Worm (Caenorhabditis elegans): ENCODE data around the gene M106.8.

Gene M106.8

DNA sequence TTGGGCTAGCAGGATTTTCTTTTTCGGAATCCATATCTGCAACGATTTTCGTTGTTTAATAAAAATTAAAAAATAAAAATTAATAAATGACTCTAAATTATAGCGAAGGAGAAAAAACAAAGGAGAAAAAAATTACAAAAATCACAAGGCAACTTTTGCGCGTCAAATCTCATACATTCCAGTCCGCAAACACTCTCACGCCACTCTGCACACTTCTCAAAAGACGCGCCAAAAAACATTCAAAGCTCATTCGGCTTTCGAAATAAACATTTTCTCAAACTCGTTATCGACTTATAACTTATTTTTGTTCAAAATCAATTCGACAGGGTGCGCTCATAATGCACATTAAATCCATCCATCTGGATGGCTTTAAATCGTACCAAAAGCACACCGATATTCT lies 19.4 kb downstream of the M106.8 start, which contains the start of the genes R06F6.12 and mix-1 (continued):
- no peak for TF ChIP-seq pag-3 (tag; optimal IDR thresholded peaks at IDR 0.05; ENCODE audit: borderline replicate concordance, insufficient read depth)
- TF ChIP-seq xbp-1 (tag; optimal IDR thresholded peaks at IDR 0.05), result peak; percentile 47
- no peak for TF ChIP-seq unc-98 (GFP tag; IDR thresholded peaks at IDR 0.05)
- no peak for TF ChIP-seq sup-37 (GFP tag; optimal IDR thresholded peaks at IDR 0.05)
- peak; percentile 80 for TF ChIP-seq rnt-1 (tag; optimal IDR thresholded peaks at IDR 0.05)
- TF ChIP-seq nhr-28 (tag; optimal IDR thresholded peaks at IDR 0.05), result no peak
- peak; percentile 75 for TF ChIP-seq nhr-47 (tag; optimal IDR thresholded peaks at IDR 0.05)
- TF ChIP-seq ama-1 (optimal IDR thresholded peaks at IDR 0.05), result no peak
- TF ChIP-seq C04F5.9 (tag; optimal IDR thresholded peaks at IDR 0.05), result peak; percentile 78
- TF ChIP-seq fkh-10 (GFP tag; optimal IDR thresholded peaks at IDR 0.05), result no peak
- no peak for TF ChIP-seq hlh-17 (GFP tag; optimal IDR thresholded peaks at IDR 0.05; ENCODE audit: borderline replicate concordance)
- TF ChIP-seq lin-13 (GFP tag; optimal IDR thresholded peaks at IDR 0.05), result peak; percentile 49
- no peak for TF ChIP-seq egl-13 (tag; optimal IDR thresholded peaks at IDR 0.05)
- TF ChIP-seq lin-14 (GFP tag; optimal IDR thresholded peaks at IDR 0.05), result peak; percentile 42
- TF ChIP-seq pax-3 (tag; optimal IDR thresholded peaks at IDR 0.05), result no peak
- TF ChIP-seq nhr-84 (tag; optimal IDR thresholded peaks at IDR 0.05), result no peak
- TF ChIP-seq nhr-237 (tag; optimal IDR thresholded peaks at IDR 0.05), result no peak
- no peak for TF ChIP-seq ceh-90 (tag; optimal IDR thresholded peaks at IDR 0.05)
- peak; percentile 79 to 92 for TF ChIP-seq lin-35 (GFP tag; optimal IDR thresholded peaks at IDR 0.05)
- TF ChIP-seq lin-39 (tag; optimal IDR thresholded peaks at IDR 0.05), result no peak
- no peak for TF ChIP-seq hlh-4 (tag; optimal IDR thresholded peaks at IDR 0.05)
- no peak for TF ChIP-seq zag-1 (tag; optimal IDR thresholded peaks at IDR 0.05)
- TF ChIP-seq sox-4 (tag; optimal IDR thresholded peaks at IDR 0.05), result no peak
- no peak for TF ChIP-seq C34B4.2 (tag; optimal IDR thresholded peaks at IDR 0.05)
- TF ChIP-seq dpl-1 (GFP tag; optimal IDR thresholded peaks at IDR 0.05), result peak; percentile 84 to 89 (median 89)
- TF ChIP-seq ceh-8 (GFP tag; optimal IDR thresholded peaks at IDR 0.05), result no peak
- TF ChIP-seq unc-130 (tag; optimal IDR thresholded peaks at IDR 0.05), result peak; percentile 74
- no peak for TF ChIP-seq tlp-1 (tag; optimal IDR thresholded peaks at IDR 0.05)
- no peak for TF ChIP-seq egl-27 (tag; optimal IDR thresholded peaks at IDR 0.05)
- TF ChIP-seq aha-1 (tag; optimal IDR thresholded peaks at IDR 0.05), result no peak
- peak; percentile 73 for TF ChIP-seq nhr-71 (tag; optimal IDR thresholded peaks at IDR 0.05)
- peak; percentile 46 for TF ChIP-seq nhr-20 (tag; optimal IDR thresholded peaks at IDR 0.05)
- TF ChIP-seq fkh-4 (tag; optimal IDR thresholded peaks at IDR 0.05; ENCODE audit: borderline replicate concordance), result no peak
- TF ChIP-seq sptf-1 (tag; optimal IDR thresholded peaks at IDR 0.05), result no peak
- TF ChIP-seq ets-5 (GFP tag; IDR thresholded peaks at IDR 0.05), result no peak
- TF ChIP-seq swsn-7 (tag; optimal IDR thresholded peaks at IDR 0.05), result peak; percentile 52
- TF ChIP-seq skn-1 (tag; optimal IDR thresholded peaks at IDR 0.05), result peak; percentile 25
- peak in 1 of 6 experiments; percentile 15 for TF ChIP-seq elt-3 (tag; optimal IDR thresholded peaks at IDR 0.05)
- TF ChIP-seq unc-62 (GFP tag; optimal IDR thresholded peaks at IDR 0.05), result no peak
- peak; percentile 80 to 89 for TF ChIP-seq efl-1 (optimal IDR thresholded peaks at IDR 0.05)
- peak; percentile 86 to 98 for TF ChIP-seq efl-1 (GFP tag; optimal IDR thresholded peaks at IDR 0.05 in 1 of 2)
- peak; percentile 79 to 82 for TF ChIP-seq lsy-2 (tag; optimal IDR thresholded peaks at IDR 0.05)
- TF ChIP-seq C16A3.4 (tag; optimal IDR thresholded peaks at IDR 0.05), result peak; percentile 55
- TF ChIP-seq lin-15B (tag; optimal IDR thresholded peaks at IDR 0.05), result peak; percentile 47
- TF ChIP-seq alr-1 (tag; optimal IDR thresholded peaks at IDR 0.05; ENCODE audit: borderline replicate concordance), result no peak
- peak; percentile 98 for TF ChIP-seq F16B12.6 (tag; optimal IDR thresholded peaks at IDR 0.05)
- no peak for TF ChIP-seq nhr-12 (tag; optimal IDR thresholded peaks at IDR 0.05)
- TF ChIP-seq ceh-88 (GFP tag; IDR thresholded peaks at IDR 0.05), result no peak
- no peak for TF ChIP-seq zip-4 (GFP tag; optimal IDR thresholded peaks at IDR 0.05)
- TF ChIP-seq irx-1 (tag; optimal IDR thresholded peaks at IDR 0.05), result peak; percentile 9
- no peak for TF ChIP-seq unc-30 (tag; optimal IDR thresholded peaks at IDR 0.05)
- peak; percentile 18 for TF ChIP-seq nhr-90 (tag; optimal IDR thresholded peaks at IDR 0.05; ENCODE audit: poor library complexity)
- TF ChIP-seq snpc-4 (tag; optimal IDR thresholded peaks at IDR 0.05), result peak; percentile 35

All from whole organism, L1 larva.